Fruit fly (Drosophila melanogaster) whole organism, embryonic: ENCODE data around the gene Polr1D.

Source experiments
- Atf6 ChIP-seq: fragments of 200-800 bp; sonication (Bioruptor generic); IDR thresholded peaks from 2 replicates; pipeline ENCODE4 v1.3.6; 2022; ENCODE audit warnings: missing biosample characterization, missing genetic modification characterization
- CG10267 ChIP-seq: fragments of 200-800 bp; sonication (Bioruptor generic); optimal IDR thresholded peaks from 2 replicates; lab custom pipeline; 2018; ENCODE audit warnings: missing biosample characterization, mild to moderate bottlenecking, missing genetic modification characterization, moderate library complexity
- CG12236 ChIP-seq: fragments of 200-800 bp; sonication (Bioruptor generic); optimal IDR thresholded peaks from 2 replicates; lab custom pipeline; 2016; ENCODE audit warnings: missing biosample characterization, missing genetic modification characterization
- CG15479 ChIP-seq: fragments of 200-800 bp; sonication (Bioruptor generic); optimal IDR thresholded peaks from 3 replicates; lab custom pipeline; 2019; ENCODE audit warnings: missing biosample characterization, mild to moderate bottlenecking, missing genetic modification characterization, moderate library complexity
- CG15514 ChIP-seq: fragments of 200-800 bp; sonication (Bioruptor generic); optimal IDR thresholded peaks from 3 replicates; lab custom pipeline; 2017; ENCODE audit warnings: missing biosample characterization, missing genetic modification characterization, mild to moderate bottlenecking, moderate library complexity, missing genetic modification reagents
- CG17328 ChIP-seq: fragments of 200-800 bp; sonication (Bioruptor generic); IDR thresholded peaks from 2 replicates; pipeline ENCODE4 v1.3.6; 2022; ENCODE audit warnings: missing biosample characterization, missing genetic modification characterization
- CG18262 ChIP-seq: fragments of 200-800 bp; optimal IDR thresholded peaks from 3 replicates; lab custom pipeline; 2019; ENCODE audit warnings: missing biosample characterization, mild to moderate bottlenecking, missing genetic modification characterization, moderate library complexity
- CG3281 ChIP-seq: fragments of 200-800 bp; sonication (Bioruptor generic); optimal IDR thresholded peaks from 3 replicates; lab custom pipeline; 2017; ENCODE audit warnings: missing biosample characterization, mild to moderate bottlenecking, missing genetic modification characterization
- CG9727 ChIP-seq: fragments of 200-800 bp; sonication (Bioruptor generic); optimal IDR thresholded peaks from 3 replicates; lab custom pipeline; 2017; ENCODE audit warnings: missing biosample characterization, mild to moderate bottlenecking, missing genetic modification characterization
- CG9817 ChIP-seq: fragments of 200-800 bp; sonication (Bioruptor generic); optimal IDR thresholded peaks from 2 replicates; lab custom pipeline; 2018; ENCODE audit warnings: missing biosample characterization, mild to moderate bottlenecking, missing genetic modification characterization, moderate library complexity
- CG9876 ChIP-seq: fragments of 200-800 bp; sonication (Bioruptor generic); optimal IDR thresholded peaks from 2 replicates; lab custom pipeline; 2016; ENCODE audit warnings: missing biosample characterization, missing genetic modification characterization
- CG9932 ChIP-seq: fragments of 200-800 bp; sonication (Bioruptor generic); IDR thresholded peaks from 2 replicates; pipeline ENCODE4 v1.3.6; 2022; ENCODE audit warnings: missing biosample characterization, missing genetic modification characterization
- CTCF ChIP-seq: fragments of 200-800 bp; sonication (Bioruptor generic); optimal IDR thresholded peaks from 2 replicates; lab custom pipeline; 2017; ENCODE audit warnings: missing biosample characterization, mild to moderate bottlenecking, missing genetic modification characterization, moderate library complexity
- Chrac-16 ChIP-seq: fragments of 200-800 bp; sonication (Bioruptor generic); optimal IDR thresholded peaks from 3 replicates; lab custom pipeline; 2016; ENCODE audit warnings: missing biosample characterization, missing genetic modification characterization
- Ets65A ChIP-seq: fragments of 200-800 bp; sonication (Bioruptor generic); peaks from one replicate; lab custom pipeline; 2016; ENCODE audit warnings: missing biosample characterization, missing genetic modification characterization
- Gug ChIP-seq: fragments of 200-800 bp; sonication (Bioruptor generic); IDR thresholded peaks from 4 replicates; pipeline ENCODE4 v1.3.6; 2022; ENCODE audit warnings: missing biosample characterization, missing genetic modification characterization
- Hand ChIP-seq: fragments of 200-800 bp; sonication (Bioruptor generic); optimal IDR thresholded peaks from 2 replicates; lab custom pipeline; 2017; ENCODE audit warnings: mild to moderate bottlenecking, missing biosample characterization, missing genetic modification reagents, missing genetic modification characterization
- Hr51 ChIP-seq, 2 experiments: fragments of 200-800 bp; sonication (Bioruptor generic); optimal IDR thresholded peaks; 2 replicates in 1 of 2; 3 replicates in 1 of 2; lab custom pipeline; 2016 to 2018; ENCODE audit warnings: missing biosample characterization in 2 of 2, missing genetic modification characterization in 2 of 2, mild to moderate bottlenecking in 1 of 2, moderate library complexity in 1 of 2
- Myb ChIP-seq: fragments of 200-800 bp; sonication (Bioruptor generic); optimal IDR thresholded peaks from 2 replicates; lab custom pipeline; 2016; ENCODE audit warnings: missing biosample characterization, missing genetic modification characterization
- Six4 ChIP-seq: fragments of 200-800 bp; sonication (Bioruptor generic); optimal IDR thresholded peaks from 2 replicates; lab custom pipeline; 2016; ENCODE audit warnings: missing biosample characterization, missing genetic modification characterization
- Sox102F ChIP-seq: fragments of 200-800 bp; sonication (Bioruptor generic); optimal IDR thresholded peaks from 2 replicates; lab custom pipeline; 2018; ENCODE audit warnings: missing biosample characterization, mild to moderate bottlenecking, missing genetic modification characterization, moderate library complexity
- Sry-β ChIP-seq: fragments of 200-800 bp; sonication (Bioruptor generic); optimal IDR thresholded peaks from 2 replicates; lab custom pipeline; 2018; ENCODE audit warnings: missing biosample characterization, mild to moderate bottlenecking, missing genetic modification characterization, moderate library complexity
- az2 ChIP-seq: fragments of 200-800 bp; sonication (Bioruptor generic); optimal IDR thresholded peaks from 3 replicates; lab custom pipeline; 2016; ENCODE audit warnings: missing biosample characterization, missing genetic modification characterization
- bowl ChIP-seq: fragments of 200-800 bp; sonication (Bioruptor generic); IDR thresholded peaks from 2 replicates; pipeline ENCODE4 v1.3.6; 2022; ENCODE audit warnings: missing biosample characterization, missing genetic modification characterization
- cad ChIP-seq: fragments of >200 bp; optimal IDR thresholded peaks from 2 replicates; lab custom pipeline; 2017; ENCODE audit warnings: missing biosample characterization, missing genetic modification characterization
- chif ChIP-seq, 2 experiments: fragments of 200-800 bp; sonication (Bioruptor generic); optimal IDR thresholded peaks; 3 replicates each; lab custom pipeline; 2016; ENCODE audit warnings: missing biosample characterization in 2 of 2, missing genetic modification characterization in 2 of 2
- dmrt11E ChIP-seq: fragments of 200-800 bp; sonication (Bioruptor generic); optimal IDR thresholded peaks from 3 replicates; lab custom pipeline; 2018; ENCODE audit warnings: missing biosample characterization, mild to moderate bottlenecking, missing genetic modification characterization, moderate library complexity
- dpn ChIP-seq, 2 experiments: fragments of 200-800 bp; sonication (Bioruptor generic); optimal IDR thresholded peaks; 3 replicates each; lab custom pipeline; 2016; ENCODE audit warnings: missing biosample characterization in 2 of 2, missing genetic modification characterization in 2 of 2
- ewg ChIP-seq: fragments of 200-800 bp; sonication (Bioruptor generic); optimal IDR thresholded peaks from 3 replicates; lab custom pipeline; 2017; ENCODE audit warnings: mild to moderate bottlenecking, missing biosample characterization, missing genetic modification reagents, missing genetic modification characterization
- gce ChIP-seq: fragments of 200-800 bp; sonication (Bioruptor generic); IDR thresholded peaks from 3 replicates; pipeline ENCODE4 v1.3.6; 2022; ENCODE audit warnings: missing biosample characterization, missing genetic modification characterization
- gsb-n ChIP-seq: fragments of 200-800 bp; sonication (Bioruptor generic); optimal IDR thresholded peaks from 3 replicates; lab custom pipeline; 2018; ENCODE audit warnings: missing biosample characterization, mild to moderate bottlenecking, missing genetic modification characterization
- kay ChIP-seq: fragments of 200-800 bp; sonication (Bioruptor generic); optimal IDR thresholded peaks from 2 replicates; lab custom pipeline; 2016; ENCODE audit warnings: missing biosample characterization, missing genetic modification characterization
- knrl ChIP-seq: fragments of 200-800 bp; sonication (Bioruptor generic); IDR thresholded peaks from 3 replicates; pipeline ENCODE4 v1.3.6; 2022; ENCODE audit warnings: missing biosample characterization, missing genetic modification characterization; ENCODE audit not compliant: partially characterized antibody
- lov ChIP-seq, 2 experiments: fragments of 200-800 bp in 1 of 2; fragments of >200 bp in 1 of 2; sonication (Bioruptor generic) in 1 of 2; IDR thresholded peaks in 1 of 2; optimal IDR thresholded peaks in 1 of 2; 2 replicates in 1 of 2; 3 replicates in 1 of 2; pipeline versions ENCODE4 v1.3.6 to Lab custom; 2017 to 2022; ENCODE audit warnings: missing biosample characterization in 1 of 2, missing genetic modification characterization in 1 of 2
- pnt ChIP-seq: fragments of 200-800 bp; sonication (Bioruptor generic); optimal IDR thresholded peaks from 3 replicates; lab custom pipeline; 2016; ENCODE audit warnings: missing biosample characterization, missing genetic modification characterization
- pros ChIP-seq: fragments of 200-800 bp; sonication (Bioruptor generic); optimal IDR thresholded peaks from 3 replicates; lab custom pipeline; 2019; ENCODE audit warnings: missing biosample characterization, mild to moderate bottlenecking, missing genetic modification characterization, moderate library complexity
- row ChIP-seq: fragments of 200-800 bp; sonication (Bioruptor generic); IDR thresholded peaks from 3 replicates; pipeline ENCODE4 v1.3.6; 2022; ENCODE audit warnings: missing biosample characterization, missing genetic modification characterization
- schlank ChIP-seq: fragments of 200-800 bp; sonication (Bioruptor generic); optimal IDR thresholded peaks from 2 replicates; lab custom pipeline; 2018; ENCODE audit warnings: missing biosample characterization, mild to moderate bottlenecking, missing genetic modification characterization
- shn ChIP-seq: fragments of 200-800 bp; sonication (Bioruptor generic); optimal IDR thresholded peaks from 3 replicates; lab custom pipeline; 2016; ENCODE audit warnings: missing biosample characterization, missing genetic modification characterization
- sna ChIP-seq: fragments of 200-800 bp; sonication (Bioruptor generic); IDR thresholded peaks from 2 replicates; pipeline ENCODE4 v1.3.6; 2022; ENCODE audit warnings: missing biosample characterization, missing genetic modification characterization; ENCODE audit not compliant: partially characterized antibody
- vnd ChIP-seq: fragments of 200-800 bp; sonication (Bioruptor generic); IDR thresholded peaks from 3 replicates; pipeline ENCODE4 v1.3.6; 2022; ENCODE audit warnings: missing biosample characterization, missing genetic modification characterization; ENCODE audit not compliant: partially characterized antibody

Polr1D gene

dm6 chr2L:19158679-19159551 lies 23.9 kb upstream of the Polr1D start (continued):
- TF ChIP-seq sna (no peak), Chrac-16 (no peak), CG9727 (GFP tag; lab: Kevin White, UChicago) (peak; percentile 42), Hand (no peak), dpn (GFP tag; optimal IDR thresholded peaks at IDR 0.05; lab: Kevin White, UChicago) (peak; percentile 3 to 35), dmrt11E (tag; lab: Kevin White, UChicago) (peak; percentile 19), Sox102F (GFP tag; lab: Kevin White, UChicago) (peak; percentile 25), Ets65A (GFP tag; lab: Kevin White, UChicago) (peak; percentile 93), ewg (peak; percentile 10), Myb (GFP tag; lab: Kevin White, UChicago) (peak; percentile 7), cad (GFP tag; lab: Kevin White, UChicago) (no peak), CG9817 (tag; lab: Kevin White, UChicago) (peak; percentile 19), Hr51 (GFP tag; optimal IDR thresholded peaks at IDR 0.05; lab: Kevin White, UChicago) (peak in 1 of 2 experiments; percentile 28), CG15479 (GFP tag; lab: Kevin White, UChicago) (peak; percentile 71), CTCF (no peak), shn (GFP tag; lab: Kevin White, UChicago) (peak; percentile 27), CG18262 (tag; lab: Kevin White, UChicago) (peak; percentile 49), Six4 (GFP tag; lab: Kevin White, UChicago) (peak; percentile 15), kay (no peak), Sry-β (no peak), CG10267 (tag; lab: Kevin White, UChicago) (peak; percentile 11), gsb-n (no peak), bowl (GFP tag; lab: Robert Waterston, UW) (no peak), Atf6 (GFP tag; lab: Robert Waterston, UW) (peak; percentile 53; the same call in 1 of the 2 replicates), CG17328 (GFP tag; lab: Robert Waterston, UW) (0 out of 2 replicates have a peak, but pooled peaks have one; percentile 12), schlank (no peak), CG12236 (GFP tag; lab: Kevin White, UChicago) (peak; percentile 17), pnt (GFP tag; lab: Kevin White, UChicago) (peak; percentile 31), vnd (no peak), CG3281 (GFP tag; lab: Kevin White, UChicago) (peak; percentile 19), row (GFP tag; lab: Robert Waterston, UW) (peak; percentile 47; the same call in 2 of the 3 replicates), az2 (peak; percentile 32), chif (GFP tag; optimal IDR thresholded peaks at IDR 0.05; lab: Kevin White, UChicago) (peak; percentile 28 to 55), knrl (GFP tag; lab: Robert Waterston, UW) (peak; percentile 9; the same call in 1 of the 3 replicates), CG15514 (GFP tag; lab: Kevin White, UChicago) (peak; percentile 14), lov (optimal IDR thresholded peaks at IDR 0.05; lab: Kevin White, UChicago) (no peak), lov (GFP tag; IDR thresholded peaks at IDR 0.05; lab: Robert Waterston, UW) (0 out of 3 replicates have a peak, but pooled peaks have one; percentile 35), CG9932 (peak; percentile 39; the same call in 1 of the 2 replicates), pros (GFP tag; lab: Kevin White, UChicago) (no peak), CG9876 (GFP tag; lab: Kevin White, UChicago) (no peak), Gug (GFP tag; lab: Robert Waterston, UW) (0 out of 4 replicates have a peak, but pooled peaks have one; percentile 24), gce (GFP tag; lab: Robert Waterston, UW) (no peak)
